Fruit fly (Drosophila melanogaster): Measurements from ENCODE around the gene CG7564.

- TF ChIP-seq toe (GFP tag; optimal IDR thresholded peaks at IDR 0.05) (no peak), cic (GFP tag; optimal IDR thresholded peaks at IDR 0.05) (no peak), CG7101 (tag; optimal IDR thresholded peaks at IDR 0.05) (no peak), CG7045 (GFP tag; optimal IDR thresholded peaks at IDR 0.05) (no peak), CG12768 (GFP tag; optimal IDR thresholded peaks at IDR 0.05) (no peak), Hr96 (GFP tag; optimal IDR thresholded peaks at IDR 0.05) (no peak), cnc (optimal IDR thresholded peaks at IDR 0.05) (no peak), Crg-1 (GFP tag; optimal IDR thresholded peaks at IDR 0.05) (no peak), CG1620 (GFP tag; optimal IDR thresholded peaks at IDR 0.05) (no peak)
Measured at dm6 chr3L:17476496-17476895, 37.6 kb upstream of the CG7564 start.

Data from whole organism, adult.